Fruit fly (Drosophila melanogaster) whole organism, adult: ENCODE measurements around the gene CG5966.

Source experiments
- CG11617 ChIP-seq: fragments of 200-800 bp; sonication (Bioruptor generic); optimal IDR thresholded peaks from 2 replicates; lab custom pipeline; 2017; ENCODE audit warnings: mild to moderate bottlenecking, missing biosample characterization, missing genetic modification reagents, missing genetic modification characterization
- CG12768 ChIP-seq: fragments of 200-800 bp; sonication (Bioruptor generic); optimal IDR thresholded peaks from 2 replicates; lab custom pipeline; 2017; ENCODE audit warnings: missing biosample characterization, missing genetic modification characterization, mild to moderate bottlenecking, moderate library complexity, missing genetic modification reagents
- CG5204 ChIP-seq: fragments of 200-800 bp; sonication (Bioruptor generic); optimal IDR thresholded peaks from 2 replicates; lab custom pipeline; 2016; ENCODE audit warnings: missing biosample characterization, missing genetic modification characterization
- CG7045 ChIP-seq: fragments of 200-800 bp; sonication (Bioruptor generic); optimal IDR thresholded peaks from 2 replicates; lab custom pipeline; 2017; ENCODE audit warnings: missing biosample characterization, mild to moderate bottlenecking, missing genetic modification characterization
- pad ChIP-seq: fragments of 200-800 bp; sonication (Bioruptor generic); optimal IDR thresholded peaks from 3 replicates; lab custom pipeline; 2017; ENCODE audit warnings: missing biosample characterization, missing genetic modification characterization, mild to moderate bottlenecking, moderate library complexity, missing genetic modification reagents

Gene CG5966

DNA sequence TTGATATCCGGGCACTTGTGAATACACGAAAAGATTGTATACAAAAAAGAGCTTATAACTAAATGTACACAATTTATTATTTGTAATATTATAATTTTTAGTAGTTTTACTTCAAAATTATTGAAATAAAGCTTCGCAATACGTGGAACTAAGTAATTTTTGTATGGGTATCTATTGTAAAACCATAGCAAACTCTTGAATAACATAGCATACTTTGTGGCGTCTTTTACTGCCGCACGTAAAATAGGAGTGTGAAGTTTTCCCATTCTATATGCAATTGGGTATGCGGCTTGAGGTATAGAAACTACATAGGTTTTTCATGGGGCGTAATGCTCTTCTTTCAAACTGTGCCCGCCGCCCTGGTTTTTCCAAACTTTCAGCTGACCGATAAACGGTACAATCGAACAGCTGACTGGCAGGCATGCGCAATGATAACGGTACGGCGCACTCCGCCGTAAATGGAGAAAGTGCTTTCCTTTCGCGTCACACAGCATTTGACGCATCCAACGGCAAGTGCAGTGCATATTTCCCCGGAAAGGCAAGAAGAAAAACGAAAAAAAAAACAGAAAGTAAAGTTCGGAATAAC lies 50.9 kb downstream of the CG5966 start, which contains the start of gene CG5937:
CG5937 (plus strand) TSS at position 575 of the 586 bp plus-strand sequence.
- peak; percentile 7 for TF ChIP-seq pad (GFP tag; lab: Kevin White, UChicago)
- peak; percentile 20 for TF ChIP-seq CG7045 (GFP tag; lab: Kevin White, UChicago)
- TF ChIP-seq CG12768 (GFP tag; lab: Kevin White, UChicago) = no peak
- TF ChIP-seq CG11617 = peak; percentile 13
- no peak for TF ChIP-seq CG5204 (GFP tag; lab: Kevin White, UChicago)
